Worm (Caenorhabditis elegans) whole organism, L4 larva: ENCODE measurements around the gene bckd-1A.
A peak's percentile ranks its signal among the peaks of the same experiment; 100 is the strongest.

Source experiments
- F10B5.3 ChIP-seq: sonication (generic microtip); optimal IDR thresholded peaks from 2 replicates; lab custom pipeline; 2016; ENCODE audit warnings: mild to moderate bottlenecking, missing genetic modification characterization, missing compliant biosample characterization
- F26F4.8 ChIP-seq: fragments of 200-800 bp; sonication (Bioruptor generic); conservative IDR thresholded peaks from 2 replicates; pipeline ENCODE4 v1.3.6; 2022; ENCODE audit warnings: missing genetic modification characterization, missing compliant biosample characterization
- F44E2.7 ChIP-seq: fragments of 200-800 bp; sonication (Bioruptor generic); IDR thresholded peaks from 2 replicates; pipeline ENCODE4 v2.1.2; 2022; ENCODE audit warnings: missing genetic modification characterization, missing compliant biosample characterization
- Y75B8A.6 ChIP-seq: fragments of 200-800 bp; sonication (Bioruptor generic); IDR thresholded peaks from 2 replicates; pipeline ENCODE4 v1.3.6; 2022; ENCODE audit warnings: missing genetic modification reagents, missing genetic modification characterization, missing compliant biosample characterization
- ZK546.5 ChIP-seq, 2 experiments: sonication (generic microtip); optimal IDR thresholded peaks; 2 replicates each; lab custom pipeline; 2017; ENCODE audit warnings: missing biosample characterization in 2 of 2, missing genetic modification characterization in 2 of 2
- aha-1 ChIP-seq: fragments of 150-350 bp; peaks from one replicate; lab custom pipeline; 2014; ENCODE audit warnings: missing biosample characterization, missing genetic modification characterization
- aly-2 ChIP-seq: sonication (generic microtip); optimal IDR thresholded peaks from 2 replicates; lab custom pipeline; 2018; ENCODE audit warnings: missing biosample characterization, missing genetic modification characterization
- ama-1 ChIP-seq: fragments of 150-350 bp; optimal IDR thresholded peaks from 2 replicates; lab custom pipeline; 2014; ENCODE audit warnings: inconsistent platforms, mixed read lengths
- attf-4 ChIP-seq: sonication (generic microtip); optimal IDR thresholded peaks from 3 replicates; lab custom pipeline; 2017; ENCODE audit warnings: missing biosample characterization, missing genetic modification characterization
- ceh-20 ChIP-seq: fragments of 200-800 bp; sonication (Bioruptor generic); IDR thresholded peaks from 2 replicates; pipeline ENCODE4 v1.3.6; 2022; ENCODE audit warnings: missing genetic modification reagents, missing genetic modification characterization, missing compliant biosample characterization
- ceh-28 ChIP-seq: fragments of 150-350 bp; optimal IDR thresholded peaks from 2 replicates; lab custom pipeline; 2014; ENCODE audit warnings: missing biosample characterization, missing genetic modification reagents, missing genetic modification characterization
- ceh-82 ChIP-seq: sonication (generic microtip); optimal IDR thresholded peaks from 2 replicates; lab custom pipeline; 2017; ENCODE audit warnings: missing biosample characterization, missing genetic modification characterization
- ces-1 ChIP-seq: fragments of 150-350 bp; sonication (generic microtip); optimal IDR thresholded peaks from 4 replicates; lab custom pipeline; 2014; ENCODE audit warnings: missing biosample characterization, missing genetic modification reagents, missing genetic modification characterization
- daf-12 ChIP-seq: fragments of 150-350 bp; optimal IDR thresholded peaks from 2 replicates; lab custom pipeline; 2014; ENCODE audit warnings: missing biosample characterization, missing genetic modification reagents, missing genetic modification characterization
- daf-16 ChIP-seq, 3 experiments: sonication (generic microtip); optimal IDR thresholded peaks; 2 replicates each; lab custom pipeline; 2016 to 2017; ENCODE audit warnings: missing genetic modification characterization in 3 of 3, missing genetic modification reagents in 3 of 3, mild to moderate bottlenecking in 2 of 3, missing compliant biosample characterization in 2 of 3, missing biosample characterization in 1 of 3, moderate library complexity in 1 of 3
- dmd-6 ChIP-seq: fragments of 200-800 bp; sonication (Bioruptor generic); IDR thresholded peaks from 2 replicates; pipeline ENCODE4 v1.3.6; 2022; ENCODE audit warnings: missing genetic modification reagents, missing genetic modification characterization, missing compliant biosample characterization
- dmd-8 ChIP-seq: fragments of 200-800 bp; sonication (Bioruptor generic); IDR thresholded peaks from 2 replicates; pipeline ENCODE4 v1.3.6; 2022; ENCODE audit warnings: missing genetic modification characterization, missing compliant biosample characterization
- duxl-1 ChIP-seq: sonication (generic microtip); optimal IDR thresholded peaks from 2 replicates; lab custom pipeline; 2016; ENCODE audit warnings: mild to moderate bottlenecking, missing genetic modification characterization, moderate library complexity, missing compliant biosample characterization; ENCODE audit not compliant: poor library complexity
- egl-27 ChIP-seq: sonication (generic microtip); optimal IDR thresholded peaks from 3 replicates; lab custom pipeline; 2017; ENCODE audit warnings: missing biosample characterization, missing genetic modification reagents, missing genetic modification characterization
- egl-43 ChIP-seq: fragments of 200-800 bp; sonication (Bioruptor generic); IDR thresholded peaks from 2 replicates; pipeline ENCODE4 v1.3.6; 2022; ENCODE audit warnings: missing genetic modification reagents, missing genetic modification characterization, missing compliant biosample characterization
- fos-1 ChIP-seq: fragments of 150-350 bp; optimal IDR thresholded peaks from 2 replicates; lab custom pipeline; 2014; ENCODE audit warnings: missing biosample characterization, missing genetic modification characterization
- hlh-30 ChIP-seq: sonication (generic microtip); optimal IDR thresholded peaks from 2 replicates; lab custom pipeline; 2017; ENCODE audit warnings: antibody characterized with exemption, mild to moderate bottlenecking, missing genetic modification characterization, missing compliant biosample characterization; ENCODE audit not compliant: insufficient read depth
- lin-38 ChIP-seq: fragments of 200-800 bp; sonication (Bioruptor generic); IDR thresholded peaks from 2 replicates; pipeline ENCODE4 v1.3.6; 2022; ENCODE audit warnings: missing genetic modification reagents, missing genetic modification characterization, missing compliant biosample characterization
- lsy-2 ChIP-seq, 2 experiments: fragments of 150-350 bp in 1 of 2; sonication (generic microtip) in 1 of 2; optimal IDR thresholded peaks; 2 replicates each; lab custom pipeline; 2014 to 2017; ENCODE audit warnings: missing biosample characterization in 2 of 2, missing genetic modification characterization in 2 of 2
- madf-9 ChIP-seq: fragments of 200-800 bp; sonication (Bioruptor generic); conservative IDR thresholded peaks from 2 replicates; pipeline ENCODE4 v1.3.6; 2022; ENCODE audit warnings: missing genetic modification reagents, missing genetic modification characterization, missing compliant biosample characterization
- mep-1 ChIP-seq: fragments of 150-350 bp; sonication (generic microtip); optimal IDR thresholded peaks from 3 replicates; lab custom pipeline; 2014; ENCODE audit warnings: missing biosample characterization, missing genetic modification characterization
- mxl-2 ChIP-seq: fragments of 200-800 bp; sonication (Bioruptor generic); conservative IDR thresholded peaks from 2 replicates; pipeline ENCODE4 v1.3.6; 2022; ENCODE audit warnings: missing genetic modification reagents, missing genetic modification characterization, missing compliant biosample characterization
- nhr-10 ChIP-seq: fragments of 150-350 bp; optimal IDR thresholded peaks from 2 replicates; lab custom pipeline; 2014; ENCODE audit warnings: missing biosample characterization, missing genetic modification characterization
- nhr-111 ChIP-seq: fragments of 200-800 bp; sonication (Bioruptor generic); optimal IDR thresholded peaks from 2 replicates; lab custom pipeline; 2018; ENCODE audit warnings: mild to moderate bottlenecking, missing genetic modification characterization, missing compliant biosample characterization
- nhr-237 ChIP-seq: sonication (generic microtip); optimal IDR thresholded peaks from 2 replicates; lab custom pipeline; 2017; ENCODE audit warnings: missing biosample characterization, missing genetic modification characterization
- nhr-28 ChIP-seq: fragments of 150-350 bp; optimal IDR thresholded peaks from 2 replicates; lab custom pipeline; 2014; ENCODE audit warnings: missing biosample characterization, missing genetic modification characterization
- nhr-41 ChIP-seq: fragments of 200-800 bp; sonication (Bioruptor generic); IDR thresholded peaks from 2 replicates; pipeline ENCODE4 v1.3.6; 2022; ENCODE audit warnings: missing genetic modification reagents, missing genetic modification characterization, missing compliant biosample characterization
- nhr-6 ChIP-seq: fragments of 150-350 bp; optimal IDR thresholded peaks from 2 replicates; lab custom pipeline; 2014; ENCODE audit warnings: missing biosample characterization, missing genetic modification characterization
- nhr-76 ChIP-seq: fragments of 150-350 bp; optimal IDR thresholded peaks from 2 replicates; lab custom pipeline; 2014; ENCODE audit warnings: missing biosample characterization, missing genetic modification characterization
- php-3 ChIP-seq: fragments of 200-800 bp; sonication (Bioruptor generic); IDR thresholded peaks from 2 replicates; pipeline ENCODE4 v1.3.6; 2022; ENCODE audit warnings: missing genetic modification reagents, missing genetic modification characterization, missing compliant biosample characterization
- pqm-1 ChIP-seq: sonication (generic microtip); optimal IDR thresholded peaks from 2 replicates; lab custom pipeline; 2017; ENCODE audit warnings: missing biosample characterization, missing genetic modification characterization
- set-16 ChIP-seq: fragments of 200-800 bp; sonication (Bioruptor generic); IDR thresholded peaks from 2 replicates; pipeline ENCODE4 v1.3.6; 2022; ENCODE audit warnings: missing genetic modification reagents, missing genetic modification characterization, missing compliant biosample characterization
- snpc-1.2 ChIP-seq: fragments of 200-800 bp; sonication (Bioruptor generic); IDR thresholded peaks from 2 replicates; pipeline ENCODE4 v1.3.6; 2022; ENCODE audit warnings: missing genetic modification reagents, missing genetic modification characterization, missing compliant biosample characterization
- spr-1 ChIP-seq: sonication (generic microtip); optimal IDR thresholded peaks from 2 replicates; lab custom pipeline; 2016; ENCODE audit warnings: mild to moderate bottlenecking, missing genetic modification characterization, missing compliant biosample characterization
- unc-39 ChIP-seq: sonication (generic microtip); optimal IDR thresholded peaks from 2 replicates; lab custom pipeline; 2017; ENCODE audit warnings: missing biosample characterization, missing genetic modification characterization
- zag-1 ChIP-seq: fragments of 150-350 bp; optimal IDR thresholded peaks from 2 replicates; lab custom pipeline; 2014; ENCODE audit warnings: missing biosample characterization, missing genetic modification characterization
- zfp-3 ChIP-seq: fragments of 200-800 bp; sonication (Bioruptor generic); conservative IDR thresholded peaks from 2 replicates; pipeline ENCODE4 v1.3.6; 2022; ENCODE audit warnings: missing genetic modification reagents, missing genetic modification characterization, missing compliant biosample characterization

The bckd-1A gene

DNA sequence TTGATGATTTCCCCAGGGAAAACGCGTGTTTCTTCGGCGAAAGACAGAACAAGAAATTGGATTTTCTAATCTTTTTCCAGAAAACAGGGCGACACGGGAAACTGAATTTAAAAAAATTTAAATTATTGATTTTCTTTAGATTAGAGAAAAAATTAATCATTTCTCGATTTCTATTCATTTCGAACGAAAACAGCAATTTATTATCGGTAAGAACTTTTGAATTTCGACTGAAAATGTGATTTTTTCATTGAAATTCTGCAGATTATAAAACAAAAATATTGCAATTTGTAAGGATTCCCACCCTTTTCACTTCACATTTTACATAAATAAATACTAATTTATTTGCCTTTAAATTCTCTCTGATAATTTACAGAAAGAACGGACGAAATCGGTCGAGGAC lies at the start of gene bckd-1A:
Gene bckd-1A (minus strand): TSS at position 101 of the 400 bp plus-strand sequence.
- TF ChIP-seq ceh-82 (tag; lab: Kevin White, UChicago) (no peak), lsy-2 (tag; optimal IDR thresholded peaks at IDR 0.05; lab: Kevin White, UChicago) (no peak), pqm-1 (tag; lab: Kevin White, UChicago) (no peak), lin-38 (GFP tag; lab: Robert Waterston, UW) (no peak), F10B5.3 (tag; lab: Kevin White, UChicago) (no peak), unc-39 (tag; lab: Kevin White, UChicago) (no peak), nhr-6 (tag; lab: Kevin White, UChicago) (no peak), nhr-111 (GFP tag; lab: Kevin White, UChicago) (no peak), daf-12 (no peak), F26F4.8 (GFP tag; lab: Robert Waterston, UW) (no peak), egl-27 (tag; lab: Kevin White, UChicago) (no peak), ceh-20 (GFP tag; lab: Robert Waterston, UW) (no peak), zag-1 (tag; lab: Kevin White, UChicago) (no peak)

DNA sequence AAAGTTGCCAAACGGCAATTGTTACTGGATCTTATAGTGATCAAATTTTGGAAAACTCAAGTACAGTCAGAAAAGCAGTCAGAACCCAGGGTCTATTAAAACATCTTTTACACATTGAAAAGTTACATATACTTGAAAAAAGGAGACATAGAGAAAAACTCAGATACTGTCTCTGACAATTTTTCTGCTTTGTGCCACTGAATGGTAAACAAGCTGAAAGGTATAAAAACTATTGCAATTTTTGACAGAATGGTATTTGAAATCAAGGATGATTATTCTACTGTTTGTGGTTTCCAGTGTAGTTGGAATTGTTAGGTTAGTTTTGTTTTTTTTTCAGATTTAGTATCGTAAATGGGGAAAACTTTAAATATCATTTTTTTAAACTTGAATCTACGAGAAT lies 48.4 kb upstream of the bckd-1A start, which contains the start of gene cyp-13A11:
Gene cyp-13A11 (plus strand): TSS at position 266 of the 400 bp plus-strand sequence.
- no peak for TF ChIP-seq ZK546.5 (tag; optimal IDR thresholded peaks at IDR 0.05; lab: Kevin White, UChicago)
- TF ChIP-seq ces-1 (GFP tag; lab: Kevin White, UChicago), result no peak
- no peak for TF ChIP-seq zfp-3 (GFP tag; lab: Robert Waterston, UW)
- peak; percentile 7 for TF ChIP-seq nhr-28 (tag; lab: Kevin White, UChicago)
- TF ChIP-seq set-16, result no peak
- TF ChIP-seq daf-16 (GFP tag; optimal IDR thresholded peaks at IDR 0.05; lab: Kevin White, UChicago), result no peak
- peak; percentile 94 for TF ChIP-seq daf-16 (tag; optimal IDR thresholded peaks at IDR 0.05; lab: Kevin White, UChicago)
- TF ChIP-seq Y75B8A.6 (GFP tag; lab: Robert Waterston, UW), result no peak
- TF ChIP-seq, all 104 proteins: peak for 2

- no peak for TF ChIP-seq madf-9 (GFP tag; lab: Robert Waterston, UW)
- TF ChIP-seq fos-1 (tag; lab: Kevin White, UChicago), result no peak
- TF ChIP-seq set-16, result peak; percentile 97
- TF ChIP-seq nhr-76 (tag; lab: Kevin White, UChicago), result no peak
- TF ChIP-seq dmd-8 (GFP tag; lab: Robert Waterston, UW), result 0 out of 2 replicates have a peak, but pooled peaks have one; percentile 7
- no peak for TF ChIP-seq nhr-28 (tag; lab: Kevin White, UChicago)
These were observed 47.3 kb upstream of the bckd-1A start for ce11 chrIII:13019547-13020098.

ce11 chrIII:13018619-13019018 lies 46.3 kb upstream of the bckd-1A start, which contains the start of gene col-98:
col-98 (plus strand) TSS chrIII:13019008.
- TF ChIP-seq ama-1 (lab: Kevin White, UChicago) (no peak), egl-43 (GFP tag; lab: Robert Waterston, UW) (no peak), nhr-237 (tag; lab: Kevin White, UChicago) (no peak), unc-39 (tag; lab: Kevin White, UChicago) (no peak), ZK546.5 (tag; optimal IDR thresholded peaks at IDR 0.05; lab: Kevin White, UChicago) (no peak), duxl-1 (no peak)

DNA sequence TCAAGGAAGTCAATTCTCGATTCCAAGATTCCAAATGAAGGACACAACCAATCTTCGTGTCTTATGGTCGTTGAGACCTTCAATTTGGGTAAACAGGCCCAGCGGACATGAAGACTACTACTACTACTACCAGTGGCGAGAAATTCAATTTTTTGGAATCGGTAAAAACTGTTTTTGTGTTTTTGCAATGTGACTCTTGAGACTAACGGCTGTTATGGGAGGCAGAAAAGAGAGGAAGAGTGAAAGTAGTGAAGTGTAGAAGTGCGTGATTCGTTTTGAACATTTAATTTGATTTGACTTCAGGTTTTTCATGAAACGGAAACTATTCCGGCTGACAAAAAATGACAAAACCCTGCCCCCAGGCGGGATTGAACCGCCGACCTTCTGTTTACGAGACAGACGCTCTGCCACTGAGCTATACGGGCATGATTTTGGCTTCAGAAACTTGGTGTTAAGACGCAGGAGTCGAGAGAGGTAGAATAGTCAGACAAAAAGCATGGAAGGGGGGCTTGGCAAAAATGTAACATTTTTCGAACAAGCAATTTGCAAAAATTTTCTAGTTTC lies 43.5 kb upstream of the bckd-1A start:
- TF ChIP-seq Y75B8A.6 (GFP tag; lab: Robert Waterston, UW) (no peak; the same call in 1 of the 2 replicates), mxl-2 (GFP tag; lab: Robert Waterston, UW) (peak; percentile 53; the same call in 1 of the 2 replicates), ceh-28 (tag; lab: Kevin White, UChicago) (no peak), attf-4 (tag; lab: Kevin White, UChicago) (no peak), dmd-6 (GFP tag; lab: Robert Waterston, UW) (peak; percentile 66), php-3 (peak; percentile 50; the same call in 1 of the 2 replicates), F44E2.7 (0 out of 2 replicates have a peak, but pooled peaks have one; percentile 26), ZK546.5 (tag; optimal IDR thresholded peaks at IDR 0.05; lab: Kevin White, UChicago) (no peak), lin-38 (GFP tag; lab: Robert Waterston, UW) (peak; percentile 80), spr-1 (tag; lab: Kevin White, UChicago) (peak; percentile 66), nhr-10 (tag; lab: Kevin White, UChicago) (no peak), ceh-82 (tag; lab: Kevin White, UChicago) (no peak), hlh-30 (tag; lab: Kevin White, UChicago) (peak; percentile 70), aly-2 (tag; lab: Kevin White, UChicago) (no peak), nhr-41 (0 out of 2 replicates have a peak, but pooled peaks have one; percentile 20), snpc-1.2 (peak; percentile 57; the same call in 1 of the 2 replicates), mep-1 (peak; percentile 60), aha-1 (peak; percentile 97), lsy-2 (tag; optimal IDR thresholded peaks at IDR 0.05; lab: Kevin White, UChicago) (peak in 1 of 2 experiments; percentile 64)
